Worm (Caenorhabditis elegans) whole organism, L4 larva: Measurements from ENCODE around the gene C12D8.9.

Source experiments
- F10B5.3 ChIP-seq: sonication (generic microtip); optimal IDR thresholded peaks from 2 replicates; lab custom pipeline; 2016; ENCODE audit warnings: mild to moderate bottlenecking, missing genetic modification characterization, missing compliant biosample characterization
- F37D6.2 ChIP-seq: sonication (generic microtip); optimal IDR thresholded peaks from 2 replicates; lab custom pipeline; 2016; ENCODE audit warnings: mild to moderate bottlenecking, missing genetic modification characterization, missing compliant biosample characterization
- F44E2.7 ChIP-seq: fragments of 200-800 bp; sonication (Bioruptor generic); IDR thresholded peaks from 2 replicates; pipeline ENCODE4 v2.1.2; 2022; ENCODE audit warnings: missing genetic modification characterization, missing compliant biosample characterization
- F49E8.2 ChIP-seq: sonication (generic microtip); optimal IDR thresholded peaks from 2 replicates; lab custom pipeline; 2016; ENCODE audit warnings: missing compliant biosample characterization, mild to moderate bottlenecking, missing genetic modification characterization, borderline replicate concordance
- T20F7.1 ChIP-seq: fragments of 200-800 bp; sonication (Bioruptor generic); optimal IDR thresholded peaks from 2 replicates; lab custom pipeline; 2018; ENCODE audit warnings: mild to moderate bottlenecking, missing genetic modification characterization, missing compliant biosample characterization
- Y105C5A.15 ChIP-seq: fragments of 200-800 bp; sonication (Bioruptor generic); IDR thresholded peaks from 2 replicates; pipeline ENCODE4 v1.3.6; 2022; ENCODE audit warnings: missing genetic modification characterization, missing compliant biosample characterization
- Y48G9A.11 ChIP-seq: fragments of 200-800 bp; sonication (Bioruptor generic); IDR thresholded peaks from 2 replicates; pipeline ENCODE4 v1.3.6; 2022; ENCODE audit warnings: missing genetic modification reagents, missing genetic modification characterization, missing compliant biosample characterization
- ZK546.5 ChIP-seq, 2 experiments: sonication (generic microtip); optimal IDR thresholded peaks; 2 replicates each; lab custom pipeline; 2017; ENCODE audit warnings: missing biosample characterization in 2 of 2, missing genetic modification characterization in 2 of 2
- ama-1 ChIP-seq: fragments of 150-350 bp; optimal IDR thresholded peaks from 2 replicates; lab custom pipeline; 2014; ENCODE audit warnings: inconsistent platforms, mixed read lengths
- ceh-28 ChIP-seq: fragments of 150-350 bp; optimal IDR thresholded peaks from 2 replicates; lab custom pipeline; 2014; ENCODE audit warnings: missing biosample characterization, missing genetic modification reagents, missing genetic modification characterization
- daf-12 ChIP-seq: fragments of 150-350 bp; optimal IDR thresholded peaks from 2 replicates; lab custom pipeline; 2014; ENCODE audit warnings: missing biosample characterization, missing genetic modification reagents, missing genetic modification characterization
- daf-16 ChIP-seq, 3 experiments: sonication (generic microtip); optimal IDR thresholded peaks; 2 replicates each; lab custom pipeline; 2016 to 2017; ENCODE audit warnings: missing genetic modification characterization in 3 of 3, missing genetic modification reagents in 3 of 3, mild to moderate bottlenecking in 2 of 3, missing compliant biosample characterization in 2 of 3, missing biosample characterization in 1 of 3, moderate library complexity in 1 of 3
- daf-19 ChIP-seq: fragments of 200-800 bp; sonication (Bioruptor generic); conservative IDR thresholded peaks from 2 replicates; pipeline ENCODE4 v1.3.6; 2022; ENCODE audit warnings: missing genetic modification characterization, missing compliant biosample characterization
- daf-8 ChIP-seq: fragments of 200-800 bp; sonication (Bioruptor generic); IDR thresholded peaks from 2 replicates; pipeline ENCODE4 v1.3.6; 2022; ENCODE audit warnings: missing genetic modification characterization, missing compliant biosample characterization
- dmd-6 ChIP-seq: fragments of 200-800 bp; sonication (Bioruptor generic); IDR thresholded peaks from 2 replicates; pipeline ENCODE4 v1.3.6; 2022; ENCODE audit warnings: missing genetic modification reagents, missing genetic modification characterization, missing compliant biosample characterization
- dpl-1 ChIP-seq: fragments of 150-350 bp; optimal IDR thresholded peaks from 2 replicates; lab custom pipeline; 2014; ENCODE audit warnings: missing biosample characterization, missing genetic modification reagents, missing genetic modification characterization
- duxl-1 ChIP-seq: sonication (generic microtip); optimal IDR thresholded peaks from 2 replicates; lab custom pipeline; 2016; ENCODE audit warnings: mild to moderate bottlenecking, missing genetic modification characterization, moderate library complexity, missing compliant biosample characterization; ENCODE audit not compliant: poor library complexity
- dve-1 ChIP-seq: sonication (generic microtip); optimal IDR thresholded peaks from 2 replicates; lab custom pipeline; 2017; ENCODE audit warnings: antibody characterized with exemption, mild to moderate bottlenecking, missing genetic modification characterization, missing compliant biosample characterization; ENCODE audit not compliant: insufficient read depth
- egl-27 ChIP-seq: sonication (generic microtip); optimal IDR thresholded peaks from 3 replicates; lab custom pipeline; 2017; ENCODE audit warnings: missing biosample characterization, missing genetic modification reagents, missing genetic modification characterization
- egl-43 ChIP-seq: fragments of 200-800 bp; sonication (Bioruptor generic); IDR thresholded peaks from 2 replicates; pipeline ENCODE4 v1.3.6; 2022; ENCODE audit warnings: missing genetic modification reagents, missing genetic modification characterization, missing compliant biosample characterization
- hif-1 ChIP-seq, 2 experiments: sonication (generic microtip); optimal IDR thresholded peaks; 2 replicates each; lab custom pipeline; 2016 to 2017; ENCODE audit warnings: missing compliant biosample characterization in 2 of 2, missing genetic modification characterization in 2 of 2, missing genetic modification reagents in 2 of 2, missing genotype in 2 of 2, mild to moderate bottlenecking in 1 of 2
- hlh-11 ChIP-seq: fragments of 200-800 bp; sonication (Bioruptor generic); optimal IDR thresholded peaks from 2 replicates; lab custom pipeline; 2018; ENCODE audit warnings: mild to moderate bottlenecking, missing genetic modification characterization, missing compliant biosample characterization
- hlh-30 ChIP-seq: sonication (generic microtip); optimal IDR thresholded peaks from 2 replicates; lab custom pipeline; 2017; ENCODE audit warnings: antibody characterized with exemption, mild to moderate bottlenecking, missing genetic modification characterization, missing compliant biosample characterization; ENCODE audit not compliant: insufficient read depth
- lin-1 ChIP-seq: fragments of 200-800 bp; sonication (Bioruptor generic); IDR thresholded peaks from 2 replicates; pipeline ENCODE4 v1.3.6; 2022; ENCODE audit warnings: missing genetic modification reagents, missing genetic modification characterization, missing compliant biosample characterization
- lin-13 ChIP-seq: fragments of 150-350 bp; optimal IDR thresholded peaks from 2 replicates; lab custom pipeline; 2014; ENCODE audit warnings: missing biosample characterization, missing genetic modification reagents, missing genetic modification characterization
- lin-29 ChIP-seq: fragments of 200-800 bp; sonication (Bioruptor generic); IDR thresholded peaks from 2 replicates; pipeline ENCODE4 v1.3.6; 2022; ENCODE audit warnings: missing genetic modification reagents, missing genetic modification characterization, missing compliant biosample characterization
- lir-3 ChIP-seq: sonication (generic microtip); optimal IDR thresholded peaks from 2 replicates; lab custom pipeline; 2016; ENCODE audit warnings: mild to moderate bottlenecking, missing genetic modification characterization, missing compliant biosample characterization
- lsy-2 ChIP-seq, 2 experiments: fragments of 150-350 bp in 1 of 2; sonication (generic microtip) in 1 of 2; optimal IDR thresholded peaks; 2 replicates each; lab custom pipeline; 2014 to 2017; ENCODE audit warnings: missing biosample characterization in 2 of 2, missing genetic modification characterization in 2 of 2
- mdl-1 ChIP-seq, 2 experiments: fragments of 150-350 bp in 1 of 2; sonication (generic microtip) in 1 of 2; optimal IDR thresholded peaks; 2 replicates each; lab custom pipeline; 2014 to 2017; ENCODE audit warnings: missing biosample characterization in 2 of 2, missing genetic modification characterization in 2 of 2
- mep-1 ChIP-seq: fragments of 150-350 bp; sonication (generic microtip); optimal IDR thresholded peaks from 3 replicates; lab custom pipeline; 2014; ENCODE audit warnings: missing biosample characterization, missing genetic modification characterization
- mes-2 ChIP-seq: sonication (generic microtip); optimal IDR thresholded peaks from 2 replicates; lab custom pipeline; 2016; ENCODE audit warnings: missing genotype, mild to moderate bottlenecking, missing genetic modification characterization, missing compliant biosample characterization; ENCODE audit not compliant: poor library complexity, severe bottlenecking
- mxl-2 ChIP-seq: fragments of 200-800 bp; sonication (Bioruptor generic); conservative IDR thresholded peaks from 2 replicates; pipeline ENCODE4 v1.3.6; 2022; ENCODE audit warnings: missing genetic modification reagents, missing genetic modification characterization, missing compliant biosample characterization
- nhr-111 ChIP-seq: fragments of 200-800 bp; sonication (Bioruptor generic); optimal IDR thresholded peaks from 2 replicates; lab custom pipeline; 2018; ENCODE audit warnings: mild to moderate bottlenecking, missing genetic modification characterization, missing compliant biosample characterization
- nhr-25 ChIP-seq: sonication (generic microtip); optimal IDR thresholded peaks from 2 replicates; lab custom pipeline; 2017; ENCODE audit warnings: missing genetic modification characterization, mild to moderate bottlenecking, missing compliant biosample characterization, antibody characterized with exemption, moderate library complexity, borderline replicate concordance; ENCODE audit not compliant: insufficient read depth
- nhr-28 ChIP-seq: fragments of 150-350 bp; optimal IDR thresholded peaks from 2 replicates; lab custom pipeline; 2014; ENCODE audit warnings: missing biosample characterization, missing genetic modification characterization
- nhr-42 ChIP-seq: fragments of 200-800 bp; sonication (Bioruptor generic); IDR thresholded peaks from 2 replicates; pipeline ENCODE4 v1.3.6; 2022; ENCODE audit warnings: missing genetic modification characterization, missing compliant biosample characterization
- nhr-48 ChIP-seq: sonication (generic microtip); optimal IDR thresholded peaks from 2 replicates; lab custom pipeline; 2016; ENCODE audit warnings: mild to moderate bottlenecking, missing genetic modification characterization, missing compliant biosample characterization
- pqm-1 ChIP-seq: sonication (generic microtip); optimal IDR thresholded peaks from 2 replicates; lab custom pipeline; 2017; ENCODE audit warnings: missing biosample characterization, missing genetic modification characterization
- saeg-2 ChIP-seq: fragments of 200-800 bp; sonication (Bioruptor generic); IDR thresholded peaks from 2 replicates; pipeline ENCODE4 v1.3.6; 2022; ENCODE audit warnings: missing genetic modification reagents, missing genetic modification characterization, missing compliant biosample characterization
- set-16 ChIP-seq: fragments of 200-800 bp; sonication (Bioruptor generic); IDR thresholded peaks from 2 replicates; pipeline ENCODE4 v1.3.6; 2022; ENCODE audit warnings: missing genetic modification reagents, missing genetic modification characterization, missing compliant biosample characterization
- skn-1 ChIP-seq: fragments of 150-350 bp; optimal IDR thresholded peaks from 2 replicates; lab custom pipeline; 2014; ENCODE audit warnings: missing biosample characterization, missing genetic modification characterization
- snpc-1.2 ChIP-seq: fragments of 200-800 bp; sonication (Bioruptor generic); IDR thresholded peaks from 2 replicates; pipeline ENCODE4 v1.3.6; 2022; ENCODE audit warnings: missing genetic modification reagents, missing genetic modification characterization, missing compliant biosample characterization
- snpc-4 ChIP-seq: fragments of 150-350 bp; optimal IDR thresholded peaks from 2 replicates; lab custom pipeline; 2014; ENCODE audit warnings: missing biosample characterization, missing genetic modification characterization
- spr-1 ChIP-seq: sonication (generic microtip); optimal IDR thresholded peaks from 2 replicates; lab custom pipeline; 2016; ENCODE audit warnings: mild to moderate bottlenecking, missing genetic modification characterization, missing compliant biosample characterization
- unc-130 ChIP-seq: sonication (generic microtip); optimal IDR thresholded peaks from 2 replicates; lab custom pipeline; 2016; ENCODE audit warnings: missing genetic modification reagents, missing genetic modification characterization, missing compliant biosample characterization
- zip-11 ChIP-seq: fragments of 200-800 bp; sonication (Bioruptor generic); IDR thresholded peaks from 2 replicates; pipeline ENCODE4 v1.3.6; 2022; ENCODE audit warnings: missing genetic modification characterization, missing compliant biosample characterization

The C12D8.9 gene

DNA sequence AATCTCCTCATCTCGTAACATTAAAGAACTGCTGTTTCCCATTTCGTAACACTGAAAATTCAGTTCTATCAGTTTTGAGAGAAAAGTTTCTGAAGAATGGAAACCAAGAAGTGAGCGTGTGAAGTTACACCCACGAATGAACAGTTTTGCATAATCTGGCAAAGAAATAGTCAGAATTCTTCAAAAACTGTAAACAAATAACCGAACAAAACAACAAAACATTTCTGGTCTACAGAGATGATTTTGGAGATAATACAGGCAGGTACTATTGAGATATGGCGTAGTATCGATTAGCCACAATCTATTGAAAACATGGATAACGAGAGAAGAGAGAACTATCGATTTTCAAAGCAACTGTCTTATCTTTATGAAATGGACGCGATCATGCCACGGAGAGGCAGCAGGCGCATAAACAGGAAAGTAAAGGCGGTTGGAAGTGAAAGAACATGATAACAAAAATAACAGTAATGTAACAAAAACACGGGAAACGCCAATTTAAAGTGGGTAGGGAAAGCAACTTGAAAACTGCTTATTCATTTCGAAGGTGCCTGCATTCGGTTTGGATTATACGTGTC is 39.5 kb downstream of the C12D8.9 start, which contains the start of gene chpf-1:
chpf-1 (minus strand) TSS at position 51 of the 575 bp plus-strand sequence.
- TF ChIP-seq dmd-6 (GFP tag; lab: Robert Waterston, UW) (peak; percentile 33; the same call in 1 of the 2 replicates), pqm-1 (tag; lab: Kevin White, UChicago) (peak; percentile 84), lin-13 (no peak), nhr-28 (peak; percentile 81), lsy-2 (tag; optimal IDR thresholded peaks at IDR 0.05; lab: Kevin White, UChicago) (peak in 1 of 2 experiments; percentile 23), daf-16 (GFP tag; optimal IDR thresholded peaks at IDR 0.05; lab: Kevin White, UChicago) (no peak), daf-16 (tag; optimal IDR thresholded peaks at IDR 0.05; lab: Kevin White, UChicago) (peak; percentile 92), saeg-2 (no peak), dve-1 (tag; lab: Kevin White, UChicago) (peak; percentile 60), hlh-11 (tag; lab: Kevin White, UChicago) (peak; percentile 69), ceh-28 (tag; lab: Kevin White, UChicago) (peak; percentile 64), daf-8 (GFP tag; lab: Robert Waterston, UW) (no peak), duxl-1 (tag; lab: Kevin White, UChicago) (peak; percentile 26), snpc-4 (tag; lab: Kevin White, UChicago) (no peak), T20F7.1 (peak; percentile 23), mep-1 (tag; lab: Kevin White, UChicago) (peak; percentile 14), nhr-25 (tag; lab: Kevin White, UChicago) (peak; percentile 23), mdl-1 (tag; optimal IDR thresholded peaks at IDR 0.05; lab: Kevin White, UChicago) (peak in 1 of 2 experiments; percentile 46), hlh-30 (tag; lab: Kevin White, UChicago) (peak; percentile 39), lin-1 (GFP tag; lab: Robert Waterston, UW) (0 out of 2 replicates have a peak, but pooled peaks have one; percentile 42), mes-2 (peak; percentile 29)

- TF ChIP-seq lin-13 (no peak), nhr-111 (GFP tag; lab: Kevin White, UChicago) (no peak), mxl-2 (no peak), spr-1 (no peak), F49E8.2 (no peak), daf-16 (GFP tag; optimal IDR thresholded peaks at IDR 0.05; lab: Kevin White, UChicago) (no peak), daf-16 (tag; optimal IDR thresholded peaks at IDR 0.05; lab: Kevin White, UChicago) (peak; percentile 62), nhr-42 (GFP tag; lab: Robert Waterston, UW) (no peak), ZK546.5 (tag; optimal IDR thresholded peaks at IDR 0.05; lab: Kevin White, UChicago) (no peak), egl-43 (no peak), daf-19 (GFP tag; lab: Robert Waterston, UW) (no peak), zip-11 (GFP tag; lab: Robert Waterston, UW) (no peak), ama-1 (peak; percentile 49), Y105C5A.15 (no peak), hlh-11 (tag; lab: Kevin White, UChicago) (no peak)
Measured at ce11 chrV:10202340-10202739, 40.7 kb downstream of the C12D8.9 start.

DNA sequence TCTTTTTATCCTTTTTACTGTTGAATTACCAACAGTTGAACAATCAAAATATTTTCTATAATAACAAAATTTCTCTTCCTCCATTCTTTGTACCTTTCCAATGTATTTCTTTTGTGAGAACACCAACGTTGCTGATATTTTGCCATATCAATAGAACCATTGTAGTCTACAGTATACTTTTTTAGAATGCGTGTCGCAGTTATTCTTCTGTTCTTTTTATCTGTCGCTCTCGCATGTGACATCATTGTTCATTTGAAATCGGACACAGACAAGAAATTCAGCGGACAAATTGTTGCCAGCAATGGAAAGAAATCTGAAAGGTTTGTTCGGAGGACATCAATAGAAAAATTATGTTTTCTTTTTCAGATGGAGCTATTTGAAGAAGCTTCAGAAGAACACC is 41.1 kb downstream of the C12D8.9 start, which contains the start of gene ZK856.7:
ZK856.7 (plus strand) TSS at position 186 of the 400 bp plus-strand sequence.
- no peak for TF ChIP-seq snpc-1.2 (GFP tag; lab: Robert Waterston, UW)
- no peak for TF ChIP-seq nhr-48
- peak; percentile 51 for TF ChIP-seq dve-1 (tag; lab: Kevin White, UChicago)
- no peak for TF ChIP-seq hlh-11 (tag; lab: Kevin White, UChicago)
- no peak for TF ChIP-seq hif-1 (tag; optimal IDR thresholded peaks at IDR 0.05; lab: Kevin White, UChicago)
- TF ChIP-seq Y48G9A.11 (GFP tag; lab: Robert Waterston, UW) = no peak
- TF ChIP-seq lir-3 = no peak
- TF ChIP-seq daf-8 (GFP tag; lab: Robert Waterston, UW) = no peak
- TF ChIP-seq set-16 (GFP tag; lab: Robert Waterston, UW) = no peak
- TF ChIP-seq lsy-2 (tag; optimal IDR thresholded peaks at IDR 0.05; lab: Kevin White, UChicago) = peak in 1 of 2 experiments; percentile 46
- TF ChIP-seq unc-130 (GFP tag; lab: Kevin White, UChicago) = no peak
- no peak for TF ChIP-seq skn-1
- TF ChIP-seq nhr-28 = peak; percentile 82
- no peak for TF ChIP-seq F37D6.2 (tag; lab: Kevin White, UChicago)
- TF ChIP-seq dpl-1 (GFP tag; lab: Kevin White, UChicago) = no peak
- no peak for TF ChIP-seq lin-29 (GFP tag; lab: Robert Waterston, UW)
- no peak for TF ChIP-seq Y105C5A.15
- TF ChIP-seq F10B5.3 (tag; lab: Kevin White, UChicago) = no peak
- no peak for TF ChIP-seq ceh-28 (tag; lab: Kevin White, UChicago)
- no peak for TF ChIP-seq egl-27 (tag; lab: Kevin White, UChicago)
- TF ChIP-seq daf-12 (tag; lab: Kevin White, UChicago) = no peak
- no peak for TF ChIP-seq F44E2.7 (GFP tag; lab: Robert Waterston, UW)
